Fruit fly (Drosophila melanogaster): ENCODE results near the gene CG7900.

Gene CG7900

DNA sequence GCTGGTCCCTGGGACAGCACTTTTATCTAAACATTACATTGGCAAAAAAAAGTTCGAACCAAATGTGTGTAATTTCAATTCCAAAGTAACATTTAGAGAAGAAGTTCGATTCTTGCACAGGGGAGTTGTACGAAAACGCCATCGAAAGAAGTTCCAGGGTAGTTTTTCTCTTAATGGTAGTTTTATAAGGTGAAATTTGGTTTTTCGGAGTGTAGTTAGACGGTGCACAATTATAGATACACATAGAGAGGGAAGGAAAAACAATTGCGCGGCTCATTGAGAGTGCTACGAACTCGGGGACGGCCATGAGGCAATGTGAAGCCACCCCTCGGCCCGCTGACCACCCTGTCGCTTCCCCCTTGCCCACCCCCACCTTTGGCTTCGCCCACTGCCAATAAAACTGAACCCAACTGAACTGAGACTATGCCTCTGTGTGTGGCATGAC, 16.3 kb downstream of the CG7900 start (continued):
- peak; percentile 72 for TF ChIP-seq her (GFP tag; optimal IDR thresholded peaks at IDR 0.05)
- peak; percentile 34 for TF ChIP-seq Myb (GFP tag; optimal IDR thresholded peaks at IDR 0.05)
- no peak for TF ChIP-seq pan (optimal IDR thresholded peaks at IDR 0.05)
- TF ChIP-seq pan (GFP tag; optimal IDR thresholded peaks at IDR 0.05 in 1 of 2, IDR thresholded peaks at IDR 0.05 in 1 of 2) = peak in 1 of 2 experiments; percentile 65
- peak; percentile 70 for TF ChIP-seq CG12659 (GFP tag; optimal IDR thresholded peaks at IDR 0.05)
- peak; percentile 17 for TF ChIP-seq Nf-YB (GFP tag; optimal IDR thresholded peaks at IDR 0.05)
- TF ChIP-seq zf30C (GFP tag; optimal IDR thresholded peaks at IDR 0.05) = peak; percentile 52
- TF ChIP-seq scrt (GFP tag; optimal IDR thresholded peaks at IDR 0.05) = peak; percentile 53
- peak; percentile 54; the same call in 1 of the 2 replicates for TF ChIP-seq ara (GFP tag; IDR thresholded peaks at IDR 0.05)
- peak; percentile 59 for TF ChIP-seq D19A (tag; optimal IDR thresholded peaks at IDR 0.05)
- peak; percentile 37; the same call in 1 of the 4 replicates for TF ChIP-seq chinmo (GFP tag; IDR thresholded peaks at IDR 0.05; ENCODE audit: partially characterized antibody)
- peak; percentile 59 for TF ChIP-seq repo (GFP tag; optimal IDR thresholded peaks at IDR 0.05)
- no peak for TF ChIP-seq hkb (optimal IDR thresholded peaks at IDR 0.05)
- TF ChIP-seq hkb (GFP tag; IDR thresholded peaks at IDR 0.05) = peak; percentile 61
- no peak for TF ChIP-seq zen (tag; optimal IDR thresholded peaks at IDR 0.05)
- peak; percentile 91 for TF ChIP-seq Med (GFP tag)
- 0 out of 2 replicates have a peak, but pooled peaks have one; percentile 42 for TF ChIP-seq CG43689 (GFP tag; IDR thresholded peaks at IDR 0.05)
- no peak for TF ChIP-seq CG2199 (GFP tag; IDR thresholded peaks at IDR 0.05)
- peak; percentile 29 for TF ChIP-seq CG8281 (tag; optimal IDR thresholded peaks at IDR 0.05)
- TF ChIP-seq CG30403 (GFP tag; optimal IDR thresholded peaks at IDR 0.05) = peak; percentile 62
- TF ChIP-seq Sox100B (GFP tag; optimal IDR thresholded peaks at IDR 0.05) = peak; percentile 39
- TF ChIP-seq ro (GFP tag; IDR thresholded peaks at IDR 0.05) = no peak
- peak; percentile 54 for TF ChIP-seq CG15514 (GFP tag; optimal IDR thresholded peaks at IDR 0.05)
- TF ChIP-seq cg (GFP tag; optimal IDR thresholded peaks at IDR 0.05) = no peak
- TF ChIP-seq CG2875 (GFP tag; optimal IDR thresholded peaks at IDR 0.05) = peak; percentile 30
- no peak for TF ChIP-seq CG8765 (GFP tag; IDR thresholded peaks at IDR 0.05)
- TF ChIP-seq Hr3 (GFP tag; optimal IDR thresholded peaks at IDR 0.05) = peak; percentile 52
- TF ChIP-seq CG9876 (GFP tag; optimal IDR thresholded peaks at IDR 0.05) = peak; percentile 12
- TF ChIP-seq HHEX (GFP tag; optimal IDR thresholded peaks at IDR 0.05) = peak; percentile 62
- TF ChIP-seq Rfx (GFP tag; IDR thresholded peaks at IDR 0.05) = peak; percentile 66
- no peak for TF ChIP-seq CG4360 (GFP tag; IDR thresholded peaks at IDR 0.05)
- no peak for TF ChIP-seq CG3726 (GFP tag; IDR thresholded peaks at IDR 0.05)
- 0 out of 3 replicates have a peak, but pooled peaks have one; percentile 49 for TF ChIP-seq CG11456 (GFP tag; IDR thresholded peaks at IDR 0.05)
- TF ChIP-seq Sin3A (optimal IDR thresholded peaks at IDR 0.05) = no peak
- peak; percentile 42 for TF ChIP-seq CG3065 (GFP tag; optimal IDR thresholded peaks at IDR 0.05)
- no peak for TF ChIP-seq CG33213 (GFP tag; optimal IDR thresholded peaks at IDR 0.05)
- TF ChIP-seq CG7786 (GFP tag; optimal IDR thresholded peaks at IDR 0.05) = peak; percentile 68
- TF ChIP-seq bigmax (GFP tag; optimal IDR thresholded peaks at IDR 0.05) = no peak
- peak; percentile 64; the same call in 2 of the 3 replicates for TF ChIP-seq Optix (GFP tag; IDR thresholded peaks at IDR 0.05)
- TF ChIP-seq Sox102F (GFP tag; optimal IDR thresholded peaks at IDR 0.05) = peak; percentile 79
- peak; percentile 0 for TF ChIP-seq CG4617 (GFP tag; optimal IDR thresholded peaks at IDR 0.05; ENCODE audit: borderline replicate concordance)
- peak; percentile 73; the same call in 2 of the 3 replicates for TF ChIP-seq zfh1 (GFP tag; IDR thresholded peaks at IDR 0.05)
- TF ChIP-seq seq (GFP tag; IDR thresholded peaks at IDR 0.05) = peak; percentile 61; the same call in 1 of the 2 replicates
- TF ChIP-seq CG10366 (GFP tag; IDR thresholded peaks at IDR 0.05) = peak; percentile 59
- TF ChIP-seq Sry-β (GFP tag; optimal IDR thresholded peaks at IDR 0.05) = no peak
- TF ChIP-seq CG12155 (GFP tag; optimal IDR thresholded peaks at IDR 0.05) = peak; percentile 7
- TF ChIP-seq pho (GFP tag; optimal IDR thresholded peaks at IDR 0.05) = peak; percentile 34
- TF ChIP-seq sr (GFP tag; IDR thresholded peaks at IDR 0.05) = peak; percentile 95
- no peak for TF ChIP-seq stwl (tag; optimal IDR thresholded peaks at IDR 0.05)
- TF ChIP-seq CG2889 (GFP tag; IDR thresholded peaks at IDR 0.05) = peak; percentile 65; the same call in 2 of the 3 replicates
- TF ChIP-seq gt (GFP tag; IDR thresholded peaks at IDR 0.05) = no peak
- peak; percentile 45 for TF ChIP-seq gsb-n (tag; optimal IDR thresholded peaks at IDR 0.05)

Measured in whole organism, embryonic.